Worm (Caenorhabditis elegans) whole organism, L4 larva: ENCODE measurements around the gene T19C3.5.
A peak's percentile ranks its signal among the peaks of the same experiment; 100 is the strongest.

ENCODE experiments used
- D1046.2 ChIP-seq: fragments of 200-800 bp; sonication (Bioruptor generic); IDR thresholded peaks from 2 replicates; pipeline ENCODE4 v1.3.6; 2022; ENCODE audit warnings: missing genetic modification characterization, missing compliant biosample characterization
- F10B5.3 ChIP-seq: sonication (generic microtip); optimal IDR thresholded peaks from 2 replicates; lab custom pipeline; 2016; ENCODE audit warnings: mild to moderate bottlenecking, missing genetic modification characterization, missing compliant biosample characterization
- F37D6.2 ChIP-seq: sonication (generic microtip); optimal IDR thresholded peaks from 2 replicates; lab custom pipeline; 2016; ENCODE audit warnings: mild to moderate bottlenecking, missing genetic modification characterization, missing compliant biosample characterization
- R02D3.7 ChIP-seq: fragments of 150-350 bp; sonication (generic microtip); optimal IDR thresholded peaks from 3 replicates; lab custom pipeline; 2014; ENCODE audit warnings: missing biosample characterization, missing genetic modification characterization
- T20F7.1 ChIP-seq: fragments of 200-800 bp; sonication (Bioruptor generic); optimal IDR thresholded peaks from 2 replicates; lab custom pipeline; 2018; ENCODE audit warnings: mild to moderate bottlenecking, missing genetic modification characterization, missing compliant biosample characterization
- aha-1 ChIP-seq: fragments of 150-350 bp; peaks from one replicate; lab custom pipeline; 2014; ENCODE audit warnings: missing biosample characterization, missing genetic modification characterization
- arid-1 ChIP-seq: fragments of 200-800 bp; sonication (Bioruptor generic); conservative IDR thresholded peaks from 2 replicates; pipeline ENCODE4 v1.3.6; 2022; ENCODE audit warnings: missing genetic modification reagents, missing genetic modification characterization, missing compliant biosample characterization
- ceh-20 ChIP-seq: fragments of 200-800 bp; sonication (Bioruptor generic); IDR thresholded peaks from 2 replicates; pipeline ENCODE4 v1.3.6; 2022; ENCODE audit warnings: missing genetic modification reagents, missing genetic modification characterization, missing compliant biosample characterization
- ceh-62 ChIP-seq: sonication (generic microtip); optimal IDR thresholded peaks from 2 replicates; lab custom pipeline; 2017; ENCODE audit warnings: missing biosample characterization, missing genetic modification characterization
- daf-16 ChIP-seq, 3 experiments: sonication (generic microtip); optimal IDR thresholded peaks; 2 replicates each; lab custom pipeline; 2016 to 2017; ENCODE audit warnings: missing genetic modification characterization in 3 of 3, missing genetic modification reagents in 3 of 3, mild to moderate bottlenecking in 2 of 3, missing compliant biosample characterization in 2 of 3, missing biosample characterization in 1 of 3, moderate library complexity in 1 of 3
- dmd-8 ChIP-seq: fragments of 200-800 bp; sonication (Bioruptor generic); IDR thresholded peaks from 2 replicates; pipeline ENCODE4 v1.3.6; 2022; ENCODE audit warnings: missing genetic modification characterization, missing compliant biosample characterization
- duxl-1 ChIP-seq: sonication (generic microtip); optimal IDR thresholded peaks from 2 replicates; lab custom pipeline; 2016; ENCODE audit warnings: mild to moderate bottlenecking, missing genetic modification characterization, moderate library complexity, missing compliant biosample characterization; ENCODE audit not compliant: poor library complexity
- dve-1 ChIP-seq: sonication (generic microtip); optimal IDR thresholded peaks from 2 replicates; lab custom pipeline; 2017; ENCODE audit warnings: antibody characterized with exemption, mild to moderate bottlenecking, missing genetic modification characterization, missing compliant biosample characterization; ENCODE audit not compliant: insufficient read depth
- egl-43 ChIP-seq: fragments of 200-800 bp; sonication (Bioruptor generic); IDR thresholded peaks from 2 replicates; pipeline ENCODE4 v1.3.6; 2022; ENCODE audit warnings: missing genetic modification reagents, missing genetic modification characterization, missing compliant biosample characterization
- hif-1 ChIP-seq, 2 experiments: sonication (generic microtip); optimal IDR thresholded peaks; 2 replicates each; lab custom pipeline; 2016 to 2017; ENCODE audit warnings: missing compliant biosample characterization in 2 of 2, missing genetic modification characterization in 2 of 2, missing genetic modification reagents in 2 of 2, missing genotype in 2 of 2, mild to moderate bottlenecking in 1 of 2
- hlh-11 ChIP-seq: fragments of 200-800 bp; sonication (Bioruptor generic); optimal IDR thresholded peaks from 2 replicates; lab custom pipeline; 2018; ENCODE audit warnings: mild to moderate bottlenecking, missing genetic modification characterization, missing compliant biosample characterization
- jun-1 ChIP-seq: fragments of 150-350 bp; optimal IDR thresholded peaks from 2 replicates; lab custom pipeline; 2014; ENCODE audit warnings: missing biosample characterization, missing genetic modification reagents, missing genetic modification characterization
- lim-7 ChIP-seq: fragments of 200-800 bp; sonication (Bioruptor generic); IDR thresholded peaks from 2 replicates; pipeline ENCODE4 v1.3.6; 2022; ENCODE audit warnings: missing genetic modification characterization, missing compliant biosample characterization
- lin-38 ChIP-seq: fragments of 200-800 bp; sonication (Bioruptor generic); IDR thresholded peaks from 2 replicates; pipeline ENCODE4 v1.3.6; 2022; ENCODE audit warnings: missing genetic modification reagents, missing genetic modification characterization, missing compliant biosample characterization
- madf-9 ChIP-seq: fragments of 200-800 bp; sonication (Bioruptor generic); conservative IDR thresholded peaks from 2 replicates; pipeline ENCODE4 v1.3.6; 2022; ENCODE audit warnings: missing genetic modification reagents, missing genetic modification characterization, missing compliant biosample characterization
- mep-1 ChIP-seq: fragments of 150-350 bp; sonication (generic microtip); optimal IDR thresholded peaks from 3 replicates; lab custom pipeline; 2014; ENCODE audit warnings: missing biosample characterization, missing genetic modification characterization
- mes-2 ChIP-seq: sonication (generic microtip); optimal IDR thresholded peaks from 2 replicates; lab custom pipeline; 2016; ENCODE audit warnings: missing genotype, mild to moderate bottlenecking, missing genetic modification characterization, missing compliant biosample characterization; ENCODE audit not compliant: poor library complexity, severe bottlenecking
- nhr-111 ChIP-seq: fragments of 200-800 bp; sonication (Bioruptor generic); optimal IDR thresholded peaks from 2 replicates; lab custom pipeline; 2018; ENCODE audit warnings: mild to moderate bottlenecking, missing genetic modification characterization, missing compliant biosample characterization
- nhr-237 ChIP-seq: sonication (generic microtip); optimal IDR thresholded peaks from 2 replicates; lab custom pipeline; 2017; ENCODE audit warnings: missing biosample characterization, missing genetic modification characterization
- nhr-28 ChIP-seq: fragments of 150-350 bp; optimal IDR thresholded peaks from 2 replicates; lab custom pipeline; 2014; ENCODE audit warnings: missing biosample characterization, missing genetic modification characterization
- nhr-42 ChIP-seq: fragments of 200-800 bp; sonication (Bioruptor generic); IDR thresholded peaks from 2 replicates; pipeline ENCODE4 v1.3.6; 2022; ENCODE audit warnings: missing genetic modification characterization, missing compliant biosample characterization
- nhr-48 ChIP-seq: sonication (generic microtip); optimal IDR thresholded peaks from 2 replicates; lab custom pipeline; 2016; ENCODE audit warnings: mild to moderate bottlenecking, missing genetic modification characterization, missing compliant biosample characterization
- nhr-6 ChIP-seq: fragments of 150-350 bp; optimal IDR thresholded peaks from 2 replicates; lab custom pipeline; 2014; ENCODE audit warnings: missing biosample characterization, missing genetic modification characterization
- nhr-76 ChIP-seq: fragments of 150-350 bp; optimal IDR thresholded peaks from 2 replicates; lab custom pipeline; 2014; ENCODE audit warnings: missing biosample characterization, missing genetic modification characterization
- php-3 ChIP-seq: fragments of 200-800 bp; sonication (Bioruptor generic); IDR thresholded peaks from 2 replicates; pipeline ENCODE4 v1.3.6; 2022; ENCODE audit warnings: missing genetic modification reagents, missing genetic modification characterization, missing compliant biosample characterization
- rbr-2 ChIP-seq: sonication (generic microtip); optimal IDR thresholded peaks from 2 replicates; lab custom pipeline; 2016; ENCODE audit warnings: missing genotype, missing genetic modification characterization, missing compliant biosample characterization
- sdz-12 ChIP-seq: fragments of 200-800 bp; sonication (Bioruptor generic); optimal IDR thresholded peaks from 2 replicates; lab custom pipeline; 2018; ENCODE audit warnings: mild to moderate bottlenecking, missing genetic modification characterization, missing compliant biosample characterization
- set-16 ChIP-seq: fragments of 200-800 bp; sonication (Bioruptor generic); IDR thresholded peaks from 2 replicates; pipeline ENCODE4 v1.3.6; 2022; ENCODE audit warnings: missing genetic modification reagents, missing genetic modification characterization, missing compliant biosample characterization
- snpc-1.2 ChIP-seq: fragments of 200-800 bp; sonication (Bioruptor generic); IDR thresholded peaks from 2 replicates; pipeline ENCODE4 v1.3.6; 2022; ENCODE audit warnings: missing genetic modification reagents, missing genetic modification characterization, missing compliant biosample characterization
- snpc-4 ChIP-seq: fragments of 150-350 bp; optimal IDR thresholded peaks from 2 replicates; lab custom pipeline; 2014; ENCODE audit warnings: missing biosample characterization, missing genetic modification characterization
- spr-1 ChIP-seq: sonication (generic microtip); optimal IDR thresholded peaks from 2 replicates; lab custom pipeline; 2016; ENCODE audit warnings: mild to moderate bottlenecking, missing genetic modification characterization, missing compliant biosample characterization
- spr-3 ChIP-seq: fragments of 200-800 bp; sonication (Bioruptor generic); optimal IDR thresholded peaks from 2 replicates; lab custom pipeline; 2018; ENCODE audit warnings: mild to moderate bottlenecking, missing genetic modification characterization, missing compliant biosample characterization
- unc-62 ChIP-seq, 3 experiments: fragments of 150-350 bp in 1 of 3; sonication (generic microtip); optimal IDR thresholded peaks in 2 of 3; peaks in 1 of 3; 1 replicate in 1 of 3; 2 replicates in 2 of 3; lab custom pipeline; 2014 to 2017; ENCODE audit warnings: missing biosample characterization in 3 of 3, missing genetic modification characterization in 3 of 3, missing genetic modification reagents in 3 of 3, missing genotype in 1 of 3
- vab-7 ChIP-seq: fragments of 200-800 bp; sonication (Bioruptor generic); IDR thresholded peaks from 2 replicates; pipeline ENCODE4 v1.3.6; 2022; ENCODE audit warnings: missing genetic modification reagents, missing genetic modification characterization, missing compliant biosample characterization
- zag-1 ChIP-seq: fragments of 150-350 bp; optimal IDR thresholded peaks from 2 replicates; lab custom pipeline; 2014; ENCODE audit warnings: missing biosample characterization, missing genetic modification characterization
- zfp-3 ChIP-seq: fragments of 200-800 bp; sonication (Bioruptor generic); conservative IDR thresholded peaks from 2 replicates; pipeline ENCODE4 v1.3.6; 2022; ENCODE audit warnings: missing genetic modification reagents, missing genetic modification characterization, missing compliant biosample characterization
- zip-11 ChIP-seq: fragments of 200-800 bp; sonication (Bioruptor generic); IDR thresholded peaks from 2 replicates; pipeline ENCODE4 v1.3.6; 2022; ENCODE audit warnings: missing genetic modification characterization, missing compliant biosample characterization
- zip-2 ChIP-seq: fragments of 150-350 bp; optimal IDR thresholded peaks from 2 replicates; lab custom pipeline; 2014; ENCODE audit warnings: missing biosample characterization, missing genetic modification characterization
- ztf-11 ChIP-seq: fragments of 150-350 bp; optimal IDR thresholded peaks from 2 replicates; lab custom pipeline; 2014; ENCODE audit warnings: missing biosample characterization, missing genetic modification characterization

Gene T19C3.5

DNA sequence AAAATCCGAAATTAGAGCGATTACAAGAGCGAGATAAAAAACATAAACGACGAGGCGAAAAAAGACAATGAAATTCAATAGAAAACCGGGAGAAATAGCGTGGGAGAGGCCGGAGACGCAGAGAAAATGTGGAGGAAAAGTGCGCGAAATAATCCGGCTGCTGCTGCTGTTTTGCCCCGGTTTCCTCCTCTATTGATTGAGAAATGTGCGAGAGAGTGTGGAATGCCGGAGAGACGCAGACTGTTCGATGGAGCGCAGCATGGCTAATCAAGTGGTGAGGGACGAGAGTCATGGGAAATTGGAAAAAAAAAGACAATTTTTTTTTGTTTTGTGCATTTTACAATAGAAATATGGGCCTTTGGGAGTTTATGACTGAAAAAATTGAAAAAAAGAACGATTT lies 29.6 kb downstream of the T19C3.5 start (continued):
- TF ChIP-seq ceh-20 (GFP tag; lab: Robert Waterston, UW) (no peak), F10B5.3 (tag; lab: Kevin White, UChicago) (no peak), zfp-3 (GFP tag; lab: Robert Waterston, UW) (no peak), aha-1 (tag; lab: Kevin White, UChicago) (no peak), rbr-2 (tag; lab: Kevin White, UChicago) (peak; percentile 59), spr-1 (tag; lab: Kevin White, UChicago) (no peak), nhr-28 (peak; percentile 42), ceh-62 (tag; lab: Kevin White, UChicago) (no peak), sdz-12 (no peak), hlh-11 (tag; lab: Kevin White, UChicago) (peak; percentile 63), unc-62 (GFP tag; optimal IDR thresholded peaks at IDR 0.05 in 1 of 2; lab: Kevin White, UChicago) (no peak), unc-62 (tag; optimal IDR thresholded peaks at IDR 0.05; lab: Kevin White, UChicago) (no peak), lin-38 (GFP tag; lab: Robert Waterston, UW) (peak; percentile 27; the same call in 1 of the 2 replicates), lim-7 (GFP tag; lab: Robert Waterston, UW) (no peak), mep-1 (peak; percentile 61), spr-3 (GFP tag; lab: Kevin White, UChicago) (no peak), T20F7.1 (GFP tag; lab: Kevin White, UChicago) (no peak), ztf-11 (tag; lab: Kevin White, UChicago) (no peak), snpc-1.2 (no peak), D1046.2 (GFP tag; lab: Robert Waterston, UW) (no peak), nhr-48 (tag; lab: Kevin White, UChicago) (no peak), nhr-237 (tag; lab: Kevin White, UChicago) (no peak), mes-2 (tag; lab: Kevin White, UChicago) (peak; percentile 50), nhr-42 (no peak), zip-11 (no peak), vab-7 (GFP tag; lab: Robert Waterston, UW) (no peak), zag-1 (no peak), zip-2 (tag; lab: Kevin White, UChicago) (no peak), dve-1 (tag; lab: Kevin White, UChicago) (peak; percentile 31), arid-1 (0 out of 2 replicates have a peak, but pooled peaks have one; percentile 15), duxl-1 (tag; lab: Kevin White, UChicago) (no peak), jun-1 (no peak), madf-9 (no peak), hif-1 (tag; optimal IDR thresholded peaks at IDR 0.05; lab: Kevin White, UChicago) (peak in 1 of 2 experiments; percentile 13), php-3 (GFP tag; lab: Robert Waterston, UW) (0 out of 2 replicates have a peak, but pooled peaks have one; percentile 16), snpc-4 (no peak), daf-16 (GFP tag; optimal IDR thresholded peaks at IDR 0.05; lab: Kevin White, UChicago) (no peak), daf-16 (tag; optimal IDR thresholded peaks at IDR 0.05; lab: Kevin White, UChicago) (no peak), nhr-76 (tag; lab: Kevin White, UChicago) (no peak)

DNA sequence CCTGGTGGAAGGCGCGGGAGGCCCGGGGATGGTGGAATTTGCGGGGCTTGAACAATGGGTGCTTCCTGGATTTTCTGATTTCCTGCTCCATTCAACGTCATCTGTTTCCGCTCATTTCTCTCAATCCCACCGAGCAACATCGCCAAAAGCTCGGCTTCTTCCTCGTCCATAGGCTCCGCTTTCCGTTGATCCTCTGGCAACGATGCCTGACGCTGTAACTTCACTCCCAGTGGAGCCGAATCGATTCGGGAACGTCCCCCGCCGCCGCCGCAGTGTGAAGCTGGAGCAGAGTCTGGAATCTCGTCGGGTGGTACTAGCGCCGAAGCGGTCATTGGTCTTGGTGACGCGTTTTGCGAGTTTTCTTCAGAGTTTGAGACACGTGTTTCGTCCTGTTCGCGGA lies 32.3 kb downstream of the T19C3.5 start:
- TF ChIP-seq F37D6.2 (tag; lab: Kevin White, UChicago) (no peak), R02D3.7 (no peak), dmd-8 (GFP tag; lab: Robert Waterston, UW) (no peak), set-16 (GFP tag; lab: Robert Waterston, UW) (peak; percentile 83; the same call in 1 of the 2 replicates), nhr-111 (GFP tag; lab: Kevin White, UChicago) (no peak), nhr-6 (tag; lab: Kevin White, UChicago) (no peak), egl-43 (0 out of 2 replicates have a peak, but pooled peaks have one; percentile 14)
